Worm (Caenorhabditis elegans): ENCODE data around the gene glr-4.

DNA sequence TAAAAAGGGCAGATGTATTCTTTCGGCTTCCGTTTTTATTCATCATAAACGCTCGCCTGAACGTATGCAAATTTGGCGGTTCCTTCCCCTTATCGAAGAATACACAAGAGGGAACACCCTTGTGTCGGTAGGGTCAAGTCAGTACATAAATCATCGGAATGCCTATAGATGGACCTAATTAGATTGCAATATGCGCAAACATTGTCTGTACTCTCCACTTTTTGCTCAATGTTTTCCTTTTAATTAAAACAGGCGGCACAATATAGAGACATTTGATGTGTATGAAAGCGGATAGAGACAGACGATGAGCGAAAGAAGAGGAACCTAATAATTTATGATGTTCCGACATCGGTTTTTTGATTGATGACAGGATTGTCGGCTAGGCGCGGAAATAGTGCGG lies 20.1 kb upstream of the glr-4 start:
- TF ChIP-seq ceh-82 (tag; optimal IDR thresholded peaks at IDR 0.05) (no peak), lin-11 (tag; optimal IDR thresholded peaks at IDR 0.05) (no peak), mdl-1 (tag; optimal IDR thresholded peaks at IDR 0.05) (no peak)
